Worm (Caenorhabditis elegans) whole organism, young adult: ENCODE data around the gene F46H5.5.

Experiments
- B0261.1 ChIP-seq: sonication (generic microtip); optimal IDR thresholded peaks from 2 replicates; lab custom pipeline; 2016; ENCODE audit warnings: mild to moderate bottlenecking, missing genetic modification characterization, moderate library complexity, missing compliant biosample characterization
- B0336.3 ChIP-seq: fragments of 200-800 bp; sonication (Bioruptor generic); IDR thresholded peaks from 2 replicates; pipeline ENCODE4 v1.3.6; 2022; ENCODE audit warnings: missing genetic modification characterization, missing compliant biosample characterization
- F37B4.10 ChIP-seq: fragments of 200-800 bp; sonication (Bioruptor generic); IDR thresholded peaks from 2 replicates; pipeline ENCODE4 v1.3.6; 2022; ENCODE audit warnings: missing genetic modification characterization, missing compliant biosample characterization
- F39B2.1 ChIP-seq: fragments of 200-800 bp; sonication (Bioruptor generic); IDR thresholded peaks from 2 replicates; pipeline ENCODE4 v1.3.6; 2022; ENCODE audit warnings: missing genetic modification reagents, missing genetic modification characterization, missing compliant biosample characterization
- F49E8.2 ChIP-seq: sonication (generic microtip); optimal IDR thresholded peaks from 3 replicates; lab custom pipeline; 2017; ENCODE audit warnings: missing genetic modification characterization, mild to moderate bottlenecking, missing compliant biosample characterization, antibody characterized with exemption, moderate library complexity; ENCODE audit not compliant: insufficient read depth
- F55B11.4 ChIP-seq: sonication (generic microtip); optimal IDR thresholded peaks from 2 replicates; lab custom pipeline; 2016; ENCODE audit warnings: missing compliant biosample characterization, missing genetic modification characterization, borderline replicate concordance; ENCODE audit not compliant: insufficient read depth
- K12H6.12 ChIP-seq: fragments of 200-800 bp; sonication (Bioruptor generic); optimal IDR thresholded peaks from 2 replicates; lab custom pipeline; 2018; ENCODE audit warnings: mild to moderate bottlenecking, missing genetic modification characterization, missing compliant biosample characterization
- T07F8.4 ChIP-seq: sonication (generic microtip); optimal IDR thresholded peaks from 2 replicates; lab custom pipeline; 2016; ENCODE audit warnings: mild to moderate bottlenecking, missing genetic modification characterization, moderate library complexity, missing compliant biosample characterization
- Y53F4B.3 ChIP-seq: fragments of 200-800 bp; sonication (Bioruptor generic); IDR thresholded peaks from 2 replicates; pipeline ENCODE4 v1.3.6; 2022; ENCODE audit warnings: missing genetic modification reagents, missing genetic modification characterization, missing compliant biosample characterization
- ama-1 ChIP-seq, 3 experiments: fragments of 150-350 bp in 1 of 3; sonication (generic microtip) in 2 of 3; optimal IDR thresholded peaks; 2 replicates each; lab custom pipeline; 2014 to 2018; ENCODE audit warnings: missing biosample characterization in 2 of 3, missing genetic modification characterization in 2 of 3, missing genetic modification reagents in 2 of 3
- athp-1 ChIP-seq: sonication (generic microtip); optimal IDR thresholded peaks from 2 replicates; lab custom pipeline; 2017; ENCODE audit warnings: mild to moderate bottlenecking, missing genetic modification characterization, missing compliant biosample characterization
- attf-5 ChIP-seq: fragments of 200-800 bp; sonication (Bioruptor generic); optimal IDR thresholded peaks from 2 replicates; lab custom pipeline; 2018; ENCODE audit warnings: mild to moderate bottlenecking, missing genetic modification characterization, missing compliant biosample characterization
- bed-1 ChIP-seq: fragments of 200-800 bp; sonication (Bioruptor generic); IDR thresholded peaks from 2 replicates; pipeline ENCODE4 v1.3.6; 2022; ENCODE audit warnings: missing genetic modification reagents, missing genetic modification characterization, missing compliant biosample characterization
- bed-2 ChIP-seq: fragments of 200-800 bp; sonication (Bioruptor generic); IDR thresholded peaks from 2 replicates; pipeline ENCODE4 v1.3.6; 2022; ENCODE audit warnings: missing genetic modification reagents, missing genetic modification characterization, missing compliant biosample characterization
- cebp-1 ChIP-seq, 2 experiments: fragments of 200-800 bp in 1 of 2; sonication (Bioruptor generic) in 1 of 2; sonication (generic microtip) in 1 of 2; IDR thresholded peaks in 1 of 2; optimal IDR thresholded peaks in 1 of 2; 2 replicates each; pipeline versions ENCODE4 v1.3.6 to Lab custom; 2017 to 2022; ENCODE audit warnings: missing compliant biosample characterization in 2 of 2, missing genetic modification characterization in 2 of 2, mild to moderate bottlenecking in 1 of 2, missing genetic modification reagents in 1 of 2, moderate library complexity in 1 of 2
- ceh-100 ChIP-seq: fragments of 200-800 bp; sonication (Bioruptor generic); IDR thresholded peaks from 2 replicates; pipeline ENCODE4 v1.3.6; 2022; ENCODE audit warnings: missing genetic modification reagents, missing genetic modification characterization, missing compliant biosample characterization
- die-1 ChIP-seq: sonication (generic microtip); optimal IDR thresholded peaks from 2 replicates; lab custom pipeline; 2016; ENCODE audit warnings: missing genotype, mild to moderate bottlenecking, missing genetic modification characterization, missing compliant biosample characterization
- dpff-1 ChIP-seq: sonication (generic microtip); optimal IDR thresholded peaks from 2 replicates; lab custom pipeline; 2017; ENCODE audit warnings: mild to moderate bottlenecking, missing genetic modification characterization, missing compliant biosample characterization
- egl-18 ChIP-seq: fragments of 200-800 bp; sonication (Bioruptor generic); IDR thresholded peaks from 2 replicates; pipeline ENCODE4 v1.3.6; 2022; ENCODE audit warnings: missing genetic modification reagents, missing genetic modification characterization, missing compliant biosample characterization
- egrh-3 ChIP-seq: fragments of 200-800 bp; sonication (Bioruptor generic); IDR thresholded peaks from 2 replicates; pipeline ENCODE4 v1.3.6; 2022; ENCODE audit warnings: missing genetic modification reagents, missing genetic modification characterization, missing compliant biosample characterization
- ekl-4 ChIP-seq: fragments of 200-800 bp; sonication (Bioruptor generic); IDR thresholded peaks from 2 replicates; pipeline ENCODE4 v1.3.6; 2022; ENCODE audit warnings: missing genetic modification reagents, missing genetic modification characterization, missing compliant biosample characterization
- ets-4 ChIP-seq: fragments of 200-800 bp; sonication (Bioruptor generic); optimal IDR thresholded peaks from 2 replicates; lab custom pipeline; 2018; ENCODE audit warnings: mild to moderate bottlenecking, missing genetic modification characterization, missing compliant biosample characterization
- hrde-1 ChIP-seq: sonication (generic microtip); optimal IDR thresholded peaks from 2 replicates; lab custom pipeline; 2016; ENCODE audit warnings: missing genetic modification characterization, mild to moderate bottlenecking, missing compliant biosample characterization, moderate library complexity, missing genotype, missing genetic modification reagents, borderline replicate concordance
- hsf-1 ChIP-seq: fragments of 200-800 bp; sonication (Bioruptor generic); IDR thresholded peaks from 2 replicates; pipeline ENCODE4 v1.3.6; 2022; ENCODE audit warnings: missing genetic modification reagents, missing genetic modification characterization, missing compliant biosample characterization
- lin-35 ChIP-seq, 3 experiments: fragments of 150-350 bp in 2 of 3; sonication (generic microtip) in 1 of 3; optimal IDR thresholded peaks; 2 replicates each; lab custom pipeline; 2014 to 2018; ENCODE audit warnings: missing biosample characterization in 3 of 3, missing genetic modification characterization in 3 of 3, missing genetic modification reagents in 3 of 3
- lin-54 ChIP-seq: fragments of 200-800 bp; sonication (Bioruptor generic); optimal IDR thresholded peaks from 2 replicates; lab custom pipeline; 2018; ENCODE audit warnings: mild to moderate bottlenecking, missing genetic modification characterization, missing compliant biosample characterization
- lir-1 ChIP-seq: fragments of 200-800 bp; sonication (Bioruptor generic); conservative IDR thresholded peaks from 2 replicates; pipeline ENCODE4 v1.3.6; 2022; ENCODE audit warnings: missing genetic modification reagents, missing genetic modification characterization, missing compliant biosample characterization
- madf-3 ChIP-seq: fragments of 200-800 bp; sonication (Bioruptor generic); IDR thresholded peaks from 2 replicates; pipeline ENCODE4 v1.3.6; 2022; ENCODE audit warnings: missing genetic modification reagents, missing genetic modification characterization, missing compliant biosample characterization
- mes-4 ChIP-seq: sonication (generic microtip); optimal IDR thresholded peaks from 2 replicates; lab custom pipeline; 2016; ENCODE audit warnings: missing genotype, missing genetic modification characterization, missing compliant biosample characterization
- nhr-179 ChIP-seq: sonication (generic microtip); optimal IDR thresholded peaks from 2 replicates; lab custom pipeline; 2016; ENCODE audit warnings: mild to moderate bottlenecking, missing genetic modification characterization, missing compliant biosample characterization
- rcor-1 ChIP-seq: fragments of 200-800 bp; sonication (Bioruptor generic); IDR thresholded peaks from 2 replicates; pipeline ENCODE4 v1.3.6; 2022; ENCODE audit warnings: missing genetic modification reagents, missing genetic modification characterization, missing compliant biosample characterization
- rec-8 ChIP-seq, 2 experiments: sonication (generic microtip); optimal IDR thresholded peaks; 2 replicates each; lab custom pipeline; 2016; ENCODE audit warnings: mild to moderate bottlenecking in 2 of 2, missing genetic modification characterization in 2 of 2, missing genetic modification reagents in 2 of 2, missing genotype in 2 of 2, missing biosample characterization in 1 of 2, missing compliant biosample characterization in 1 of 2, moderate library complexity in 1 of 2
- sea-2 ChIP-seq: fragments of 200-800 bp; sonication (Bioruptor generic); IDR thresholded peaks from 2 replicates; pipeline ENCODE4 v1.3.6; 2022; ENCODE audit warnings: missing genetic modification characterization, missing compliant biosample characterization
- snpc-1.3 ChIP-seq: sonication (generic microtip); optimal IDR thresholded peaks from 2 replicates; lab custom pipeline; 2017; ENCODE audit warnings: missing genetic modification characterization, mild to moderate bottlenecking, missing compliant biosample characterization, antibody characterized with exemption, moderate library complexity, missing genotype, missing genetic modification reagents; ENCODE audit not compliant: insufficient read depth
- snpc-3.4 ChIP-seq: sonication (generic microtip); optimal IDR thresholded peaks from 2 replicates; lab custom pipeline; 2017; ENCODE audit warnings: missing genetic modification characterization, mild to moderate bottlenecking, missing compliant biosample characterization, antibody characterized with exemption, moderate library complexity, missing genotype, missing genetic modification reagents
- snpc-4 ChIP-seq, 5 experiments: fragments of 150-350 bp in 1 of 5; sonication (generic microtip) in 4 of 5; optimal IDR thresholded peaks; 2 replicates each; lab custom pipeline; 2014 to 2018; ENCODE audit warnings: missing genetic modification characterization in 5 of 5, missing biosample characterization in 3 of 5, antibody characterized with exemption in 2 of 5, mild to moderate bottlenecking in 2 of 5, missing compliant biosample characterization in 2 of 5, missing genotype in 2 of 5, moderate library complexity in 2 of 5, missing genetic modification reagents in 1 of 5
- tbx-9 ChIP-seq: sonication (generic microtip); optimal IDR thresholded peaks from 2 replicates; lab custom pipeline; 2016; ENCODE audit warnings: borderline replicate concordance, missing genetic modification characterization, inconsistent platforms, missing compliant biosample characterization
- zfh-2 ChIP-seq: fragments of 200-800 bp; sonication (Bioruptor generic); conservative IDR thresholded peaks from 2 replicates; pipeline ENCODE4 v1.3.6; 2022; ENCODE audit warnings: missing genetic modification reagents, missing genetic modification characterization, missing compliant biosample characterization
- zim-3 ChIP-seq: sonication (generic microtip); optimal IDR thresholded peaks from 2 replicates; lab custom pipeline; 2017; ENCODE audit warnings: mild to moderate bottlenecking, missing genetic modification characterization, moderate library complexity, missing compliant biosample characterization
- ztf-22 ChIP-seq: fragments of 200-800 bp; sonication (Bioruptor generic); optimal IDR thresholded peaks from 2 replicates; lab custom pipeline; 2018; ENCODE audit warnings: mild to moderate bottlenecking, missing genetic modification characterization, moderate library complexity, missing compliant biosample characterization

Gene F46H5.5

DNA sequence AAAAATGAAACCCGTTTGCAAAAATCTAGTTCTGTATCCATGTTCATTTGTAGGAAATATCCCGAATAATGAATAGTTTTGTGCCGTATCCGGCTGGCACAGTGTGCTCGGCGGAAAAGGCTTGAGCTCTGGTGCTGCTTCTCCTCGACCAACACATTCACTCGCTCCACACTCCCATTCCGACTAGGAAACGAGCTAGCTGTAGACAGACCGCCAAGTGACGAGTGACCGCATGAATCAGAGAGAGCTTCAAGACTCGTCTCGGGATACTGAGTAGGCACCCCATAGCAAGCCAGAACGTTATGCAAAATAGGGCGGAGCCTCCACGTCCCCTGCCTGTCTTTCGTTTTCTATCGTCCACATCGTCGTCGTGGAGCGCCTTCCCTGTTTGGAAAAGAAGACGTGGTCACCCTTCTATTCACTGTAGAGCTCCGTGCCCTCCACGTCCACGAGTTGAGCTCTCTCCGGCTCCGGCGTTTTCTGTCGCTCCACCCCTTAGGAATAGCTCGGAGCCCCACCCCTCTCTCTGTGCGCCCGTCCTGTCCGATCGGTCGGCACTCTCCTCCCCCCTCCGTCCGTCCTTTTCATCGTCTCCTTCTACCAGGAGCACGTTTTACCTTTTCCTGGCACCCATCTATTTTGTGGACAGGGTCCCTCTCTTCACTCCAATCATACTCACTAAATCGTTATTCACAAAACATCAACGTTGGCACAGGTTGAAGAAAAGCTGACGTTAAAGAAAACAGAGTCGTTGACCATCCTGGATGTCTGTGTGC, 38.9 kb downstream of the F46H5.5 start, which contains the start of gene syd-9 (continued):
- no peak for TF ChIP-seq rcor-1 (GFP tag; lab: Robert Waterston, UW)
- TF ChIP-seq snpc-3.4 (tag; lab: Kevin White, UChicago): no peak
- TF ChIP-seq egrh-3 (GFP tag; lab: Robert Waterston, UW): peak; percentile 76; the same call in 1 of the 2 replicates
- TF ChIP-seq ceh-100 (GFP tag; lab: Robert Waterston, UW): no peak
- TF ChIP-seq bed-1: no peak
- no peak for TF ChIP-seq athp-1 (tag; lab: Kevin White, UChicago)
- no peak for TF ChIP-seq lin-35 (GFP tag; optimal IDR thresholded peaks at IDR 0.05; lab: Kevin White, UChicago)
- TF ChIP-seq zim-3 (tag; lab: Kevin White, UChicago): peak; percentile 63
- TF ChIP-seq lin-54 (GFP tag; lab: Kevin White, UChicago): no peak
- no peak for TF ChIP-seq nhr-179 (tag; lab: Kevin White, UChicago)
- TF ChIP-seq snpc-4 (GFP tag; optimal IDR thresholded peaks at IDR 0.05; lab: Kevin White, UChicago): no peak
- no peak for TF ChIP-seq snpc-4 (tag; optimal IDR thresholded peaks at IDR 0.05; lab: Kevin White, UChicago)
- TF ChIP-seq ekl-4 (GFP tag; lab: Robert Waterston, UW): peak; percentile 23; the same call in 1 of the 2 replicates
- TF ChIP-seq sea-2 (GFP tag; lab: Robert Waterston, UW): no peak
- no peak for TF ChIP-seq bed-2 (GFP tag; lab: Robert Waterston, UW)
- TF ChIP-seq hsf-1 (GFP tag; lab: Robert Waterston, UW): no peak
- TF ChIP-seq zfh-2: peak; percentile 84

- TF ChIP-seq rcor-1 (GFP tag; lab: Robert Waterston, UW) (no peak), K12H6.12 (no peak), madf-3 (GFP tag; lab: Robert Waterston, UW) (no peak), mes-4 (tag; lab: Kevin White, UChicago) (no peak), ekl-4 (GFP tag; lab: Robert Waterston, UW) (no peak), cebp-1 (GFP tag; IDR thresholded peaks at IDR 0.05; lab: Robert Waterston, UW) (no peak), cebp-1 (tag; optimal IDR thresholded peaks at IDR 0.05; lab: Kevin White, UChicago) (no peak), B0336.3 (GFP tag; lab: Robert Waterston, UW) (no peak), attf-5 (GFP tag; lab: Kevin White, UChicago) (no peak), bed-1 (no peak), F37B4.10 (no peak), dpff-1 (tag; lab: Kevin White, UChicago) (no peak), Y53F4B.3 (GFP tag; lab: Robert Waterston, UW) (no peak), lir-1 (GFP tag; lab: Robert Waterston, UW) (no peak), die-1 (tag; lab: Kevin White, UChicago) (no peak), nhr-179 (tag; lab: Kevin White, UChicago) (no peak), egl-18 (GFP tag; lab: Robert Waterston, UW) (no peak)
- TF ChIP-seq, all 124 proteins: peak for 0
Measured at ce11 chrX:7211405-7211804, 45.4 kb downstream of the F46H5.5 start, which contains the start of gene spp-22. TSS of gene spp-22 (plus strand) at chrX:7211705.

DNA sequence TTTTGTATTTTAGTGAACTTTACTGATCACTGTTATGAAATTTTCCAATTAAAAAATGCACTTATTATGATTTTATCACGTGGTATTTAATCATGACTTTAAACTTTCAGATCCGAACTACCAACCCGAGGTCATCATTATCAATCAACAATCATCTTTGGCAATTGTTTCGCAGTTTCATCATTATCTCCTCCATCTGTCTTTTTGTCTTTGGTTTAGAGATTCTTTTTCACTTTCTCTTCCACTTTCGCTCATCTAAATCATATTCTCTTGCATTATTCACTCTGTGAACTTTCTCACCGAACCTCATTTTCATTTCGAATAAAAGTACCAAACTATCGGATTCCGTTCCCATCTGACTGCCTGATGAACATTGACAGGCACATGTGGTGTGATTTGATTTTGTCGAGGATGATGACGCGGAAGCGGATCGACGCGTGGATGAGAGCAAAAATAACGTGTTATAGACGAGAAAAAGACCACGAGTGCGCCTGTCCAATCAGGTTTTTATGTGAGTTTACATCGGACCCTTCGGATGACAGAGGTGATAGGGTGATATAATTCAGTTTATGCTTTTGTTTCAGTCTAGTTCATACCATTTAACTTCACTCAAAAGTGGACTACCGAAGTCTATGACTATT, 46.2 kb downstream of the F46H5.5 start:
- TF ChIP-seq rec-8 (tag; optimal IDR thresholded peaks at IDR 0.05; lab: Kevin White, UChicago) (no peak), ets-4 (GFP tag; lab: Kevin White, UChicago) (no peak), ama-1 (optimal IDR thresholded peaks at IDR 0.05; lab: Kevin White, UChicago) (no peak), ama-1 (GFP tag; optimal IDR thresholded peaks at IDR 0.05; lab: Kevin White, UChicago) (no peak), tbx-9 (no peak), B0336.3 (GFP tag; lab: Robert Waterston, UW) (no peak), bed-1 (no peak), ztf-22 (GFP tag; lab: Kevin White, UChicago) (no peak), F55B11.4 (tag; lab: Kevin White, UChicago) (no peak), K12H6.12 (no peak), F39B2.1 (no peak), hrde-1 (no peak), hsf-1 (GFP tag; lab: Robert Waterston, UW) (no peak), T07F8.4 (tag; lab: Kevin White, UChicago) (no peak), F49E8.2 (tag; lab: Kevin White, UChicago) (no peak), snpc-1.3 (tag; lab: Kevin White, UChicago) (no peak), B0261.1 (tag; lab: Kevin White, UChicago) (no peak)
